Worm (Caenorhabditis elegans): Measurements from ENCODE around the gene lipl-1.

- TF ChIP-seq W03F9.2 (tag; optimal IDR thresholded peaks at IDR 0.05), result no peak
- no peak for TF ChIP-seq him-1 (tag; optimal IDR thresholded peaks at IDR 0.05)
These were observed 17.3 kb downstream of the lipl-1 start, which contains the start of gene T16G1.6 for ce11 chrV:12937098-12937497.

Data from whole organism, L4/young adult.